Worm (Caenorhabditis elegans): Measurements from ENCODE around the gene Y81B9A.1.

DNA sequence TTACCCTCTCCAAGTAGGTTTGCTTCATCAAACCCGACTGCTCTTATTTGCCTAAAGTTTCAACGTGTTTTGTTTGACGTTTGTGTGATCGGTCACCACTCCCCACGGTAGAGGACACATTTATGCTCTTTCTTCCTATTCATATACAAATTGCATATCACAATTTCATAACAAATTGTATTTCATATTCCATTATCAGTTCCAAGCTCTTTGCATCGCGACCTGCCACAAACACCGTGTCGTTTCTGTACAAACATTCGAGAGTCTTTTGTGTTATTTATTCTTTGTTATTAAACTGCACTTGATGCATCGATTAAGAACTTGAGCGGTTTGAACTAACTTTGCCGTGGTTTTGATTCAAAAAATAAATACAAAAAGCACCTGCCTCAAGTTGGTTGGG is 17.8 kb downstream of the Y81B9A.1 start:
- TF ChIP-seq sox-4 (tag; optimal IDR thresholded peaks at IDR 0.05) (no peak), nfya-1 (tag; optimal IDR thresholded peaks at IDR 0.05) (no peak), ceh-2 (tag; optimal IDR thresholded peaks at IDR 0.05) (no peak), pqm-1 (tag; optimal IDR thresholded peaks at IDR 0.05) (no peak), ets-4 (tag; optimal IDR thresholded peaks at IDR 0.05) (no peak), pha-4 (tag; optimal IDR thresholded peaks at IDR 0.05) (no peak), ceh-24 (tag; optimal IDR thresholded peaks at IDR 0.05) (no peak), T23F11.4 (GFP tag; optimal IDR thresholded peaks at IDR 0.05) (no peak), ama-1 (optimal IDR thresholded peaks at IDR 0.05) (no peak), unc-86 (tag; optimal IDR thresholded peaks at IDR 0.05) (no peak), fkh-10 (GFP tag; optimal IDR thresholded peaks at IDR 0.05) (no peak), dmd-4 (tag; optimal IDR thresholded peaks at IDR 0.05; ENCODE audit: borderline replicate concordance) (no peak)
